Worm (Caenorhabditis elegans) whole organism, L1 larva: Measurements from ENCODE around the gene cyp-33C2.

ENCODE experiments used
- C04F5.9 ChIP-seq: sonication (generic microtip); optimal IDR thresholded peaks from 2 replicates; lab custom pipeline; 2016; ENCODE audit warnings: missing genetic modification characterization, missing compliant biosample characterization
- C16A3.4 ChIP-seq: fragments of 150-350 bp; optimal IDR thresholded peaks from 2 replicates; lab custom pipeline; 2014; ENCODE audit warnings: missing biosample characterization, missing genetic modification characterization
- F16B12.6 ChIP-seq: fragments of 150-350 bp; optimal IDR thresholded peaks from 2 replicates; lab custom pipeline; 2014; ENCODE audit warnings: missing biosample characterization, missing genetic modification characterization
- Y116A8C.19 ChIP-seq: sonication (generic microtip); optimal IDR thresholded peaks from 2 replicates; lab custom pipeline; 2016; ENCODE audit warnings: missing compliant biosample characterization, missing genetic modification characterization, borderline replicate concordance
- aha-1 ChIP-seq: fragments of 150-350 bp; optimal IDR thresholded peaks from 2 replicates; lab custom pipeline; 2014; ENCODE audit warnings: missing biosample characterization, missing genetic modification characterization
- aly-2 ChIP-seq: fragments of 150-350 bp; optimal IDR thresholded peaks from 2 replicates; lab custom pipeline; 2014; ENCODE audit warnings: missing biosample characterization, missing genetic modification characterization
- ceh-63 ChIP-seq: fragments of 200-800 bp; sonication (Bioruptor generic); optimal IDR thresholded peaks from 2 replicates; lab custom pipeline; 2018; ENCODE audit warnings: mild to moderate bottlenecking, missing genetic modification characterization, missing compliant biosample characterization
- ceh-82 ChIP-seq, 3 experiments: fragments of 150-350 bp in 1 of 3; sonication (generic microtip) in 2 of 3; optimal IDR thresholded peaks; 2 replicates each; lab custom pipeline; 2014 to 2017; ENCODE audit warnings: missing biosample characterization in 3 of 3, missing genetic modification characterization in 3 of 3
- ceh-88 ChIP-seq: fragments of 200-800 bp; sonication (Bioruptor generic); IDR thresholded peaks from 2 replicates; pipeline ENCODE4 v1.3.6; 2022; ENCODE audit warnings: missing genetic modification characterization, missing compliant biosample characterization
- ces-1 ChIP-seq: fragments of 150-350 bp; optimal IDR thresholded peaks from 2 replicates; lab custom pipeline; 2014; ENCODE audit warnings: missing biosample characterization, missing genetic modification reagents, missing genetic modification characterization
- dpl-1 ChIP-seq, 3 experiments: fragments of 150-350 bp in 2 of 3; sonication (generic microtip) in 1 of 3; optimal IDR thresholded peaks; 2 replicates each; lab custom pipeline; 2014 to 2017; ENCODE audit warnings: missing biosample characterization in 3 of 3, missing genetic modification characterization in 3 of 3, missing genetic modification reagents in 3 of 3
- dsc-1 ChIP-seq: sonication (generic microtip); optimal IDR thresholded peaks from 2 replicates; lab custom pipeline; 2016; ENCODE audit warnings: mild to moderate bottlenecking, missing genetic modification characterization, missing compliant biosample characterization
- efl-1 ChIP-seq, 4 experiments: fragments of 150-350 bp; optimal IDR thresholded peaks in 3 of 4; peaks in 1 of 4; 1 replicate in 1 of 4; 2 replicates in 3 of 4; lab custom pipeline; 2014; ENCODE audit warnings: missing biosample characterization in 2 of 4, missing genetic modification characterization in 2 of 4, missing genetic modification reagents in 2 of 4
- efl-3 ChIP-seq: fragments of 200-800 bp; sonication (Bioruptor generic); optimal IDR thresholded peaks from 2 replicates; lab custom pipeline; 2018; ENCODE audit warnings: mild to moderate bottlenecking, missing genetic modification characterization, missing compliant biosample characterization
- egl-13 ChIP-seq: sonication (generic microtip); optimal IDR thresholded peaks from 2 replicates; lab custom pipeline; 2016; ENCODE audit warnings: missing genotype, missing genetic modification reagents, missing genetic modification characterization, missing compliant biosample characterization
- egl-27 ChIP-seq, 2 experiments: fragments of 150-350 bp in 1 of 2; sonication (generic microtip); optimal IDR thresholded peaks; 3 replicates each; lab custom pipeline; 2017 to 2018; ENCODE audit warnings: missing biosample characterization in 2 of 2, missing genetic modification characterization in 2 of 2, missing genetic modification reagents in 2 of 2
- elt-2 ChIP-seq: sonication (generic microtip); optimal IDR thresholded peaks from 2 replicates; lab custom pipeline; 2016; ENCODE audit warnings: missing genetic modification characterization, mild to moderate bottlenecking, inconsistent platforms, missing compliant biosample characterization, missing genetic modification reagents
- fkh-4 ChIP-seq: sonication (generic microtip); optimal IDR thresholded peaks from 2 replicates; lab custom pipeline; 2016; ENCODE audit warnings: missing compliant biosample characterization, missing genetic modification characterization, borderline replicate concordance
- fkh-8 ChIP-seq: sonication (generic microtip); optimal IDR thresholded peaks from 2 replicates; lab custom pipeline; 2016; ENCODE audit warnings: mild to moderate bottlenecking, missing genetic modification characterization, missing compliant biosample characterization
- hlh-17 ChIP-seq: fragments of 200-800 bp; sonication (Bioruptor generic); optimal IDR thresholded peaks from 2 replicates; lab custom pipeline; 2018; ENCODE audit warnings: missing genetic modification characterization, mild to moderate bottlenecking, missing compliant biosample characterization, moderate library complexity, borderline replicate concordance
- hlh-4 ChIP-seq: sonication (generic microtip); optimal IDR thresholded peaks from 2 replicates; lab custom pipeline; 2016; ENCODE audit warnings: mild to moderate bottlenecking, missing genetic modification characterization, missing compliant biosample characterization
- hpl-2 ChIP-seq: fragments of 150-350 bp; optimal IDR thresholded peaks from 2 replicates; lab custom pipeline; 2014; ENCODE audit warnings: missing biosample characterization, missing genetic modification reagents, missing genetic modification characterization
- isw-1 ChIP-seq: fragments of 200-800 bp; sonication (Bioruptor generic); IDR thresholded peaks from 2 replicates; pipeline ENCODE4 v1.3.6; 2022; ENCODE audit warnings: missing genetic modification characterization, missing compliant biosample characterization
- lin-35 ChIP-seq, 2 experiments: fragments of 150-350 bp; optimal IDR thresholded peaks; 2 replicates each; lab custom pipeline; 2014; ENCODE audit warnings: missing biosample characterization in 2 of 2, missing genetic modification characterization in 2 of 2, missing genetic modification reagents in 2 of 2
- lsy-2 ChIP-seq, 2 experiments: fragments of 150-350 bp; optimal IDR thresholded peaks; 2 replicates each; lab custom pipeline; 2014; ENCODE audit warnings: missing biosample characterization in 2 of 2, missing genetic modification characterization in 2 of 2
- mab-9 ChIP-seq: fragments of 200-800 bp; sonication (Bioruptor generic); IDR thresholded peaks from 2 replicates; pipeline ENCODE4 v1.3.6; 2022; ENCODE audit warnings: missing genetic modification reagents, missing genetic modification characterization, missing compliant biosample characterization
- mdl-1 ChIP-seq, 2 experiments: fragments of 150-350 bp; optimal IDR thresholded peaks; 2 replicates each; lab custom pipeline; 2014 to 2017; ENCODE audit warnings: missing biosample characterization in 2 of 2, missing genetic modification characterization in 2 of 2, inconsistent platforms in 1 of 2
- nhr-11 ChIP-seq: fragments of 150-350 bp; optimal IDR thresholded peaks from 2 replicates; lab custom pipeline; 2014; ENCODE audit warnings: missing biosample characterization, missing genetic modification characterization
- nhr-20 ChIP-seq: sonication (generic microtip); optimal IDR thresholded peaks from 2 replicates; lab custom pipeline; 2016; ENCODE audit warnings: mild to moderate bottlenecking, missing genetic modification characterization, missing compliant biosample characterization
- nhr-237 ChIP-seq: fragments of 150-350 bp; optimal IDR thresholded peaks from 2 replicates; lab custom pipeline; 2014; ENCODE audit warnings: missing biosample characterization, missing genetic modification characterization
- nhr-71 ChIP-seq: sonication (generic microtip); optimal IDR thresholded peaks from 2 replicates; lab custom pipeline; 2016; ENCODE audit warnings: mild to moderate bottlenecking, missing genetic modification characterization, moderate library complexity, missing compliant biosample characterization
- nhr-76 ChIP-seq: sonication (generic microtip); optimal IDR thresholded peaks from 2 replicates; lab custom pipeline; 2017; ENCODE audit warnings: missing biosample characterization, missing genetic modification characterization
- nhr-84 ChIP-seq: sonication (generic microtip); optimal IDR thresholded peaks from 2 replicates; lab custom pipeline; 2017; ENCODE audit warnings: missing biosample characterization, missing genetic modification characterization
- nhr-90 ChIP-seq: sonication (generic microtip); optimal IDR thresholded peaks from 2 replicates; lab custom pipeline; 2016; ENCODE audit warnings: mild to moderate bottlenecking, missing genetic modification characterization, missing compliant biosample characterization; ENCODE audit not compliant: poor library complexity
- pax-3 ChIP-seq: fragments of 200-800 bp; sonication (Bioruptor generic); optimal IDR thresholded peaks from 2 replicates; lab custom pipeline; 2018; ENCODE audit warnings: mild to moderate bottlenecking, missing genetic modification characterization, moderate library complexity, missing compliant biosample characterization
- pqm-1 ChIP-seq: sonication (generic microtip); optimal IDR thresholded peaks from 3 replicates; lab custom pipeline; 2017; ENCODE audit warnings: missing biosample characterization, missing genetic modification characterization
- rnt-1 ChIP-seq: sonication (generic microtip); optimal IDR thresholded peaks from 2 replicates; lab custom pipeline; 2016; ENCODE audit warnings: mild to moderate bottlenecking, missing genetic modification characterization, moderate library complexity, missing compliant biosample characterization
- snpc-4 ChIP-seq: fragments of 150-350 bp; optimal IDR thresholded peaks from 2 replicates; lab custom pipeline; 2014; ENCODE audit warnings: missing biosample characterization, missing genetic modification characterization
- sox-4 ChIP-seq: sonication (generic microtip); optimal IDR thresholded peaks from 2 replicates; lab custom pipeline; 2016; ENCODE audit warnings: missing genetic modification characterization, missing compliant biosample characterization
- swsn-7 ChIP-seq: sonication (generic microtip); optimal IDR thresholded peaks from 2 replicates; lab custom pipeline; 2016; ENCODE audit warnings: missing genetic modification characterization, missing compliant biosample characterization
- unc-86 ChIP-seq: sonication (generic microtip); optimal IDR thresholded peaks from 2 replicates; lab custom pipeline; 2016; ENCODE audit warnings: missing genetic modification characterization, missing compliant biosample characterization
- xbp-1 ChIP-seq: sonication (generic microtip); optimal IDR thresholded peaks from 2 replicates; lab custom pipeline; 2016; ENCODE audit warnings: missing genetic modification characterization, missing compliant biosample characterization
- ztf-11 ChIP-seq, 2 experiments: sonication (generic microtip); optimal IDR thresholded peaks; 2 replicates each; lab custom pipeline; 2016 to 2017; ENCODE audit warnings: missing genetic modification characterization in 2 of 2, missing biosample characterization in 1 of 2, missing compliant biosample characterization in 1 of 2

cyp-33C2 gene

ce11 chrV:2204080-2204479 lies 20.8 kb downstream of the cyp-33C2 start, which contains the start of gene cyp-33C12:
TSS of gene cyp-33C12 (minus strand) at chrV:2204400.
- TF ChIP-seq hlh-4 (tag; lab: Kevin White, UChicago) (no peak), dpl-1 (GFP tag; optimal IDR thresholded peaks at IDR 0.05; lab: Kevin White, UChicago) (no peak), fkh-4 (tag; lab: Kevin White, UChicago) (peak; percentile 71), dsc-1 (tag; lab: Kevin White, UChicago) (peak; percentile 91), elt-2 (tag; lab: Kevin White, UChicago) (no peak)

- no peak for TF ChIP-seq ceh-88 (GFP tag; lab: Robert Waterston, UW)
- no peak for TF ChIP-seq ces-1 (GFP tag; lab: Kevin White, UChicago)
- TF ChIP-seq ztf-11 (tag; optimal IDR thresholded peaks at IDR 0.05; lab: Kevin White, UChicago) = no peak
- no peak for TF ChIP-seq ceh-63 (GFP tag; lab: Kevin White, UChicago)
- no peak for TF ChIP-seq nhr-11 (tag; lab: Kevin White, UChicago)
- no peak for TF ChIP-seq unc-86 (tag; lab: Kevin White, UChicago)
- TF ChIP-seq fkh-8 (tag; lab: Kevin White, UChicago) = no peak
- TF ChIP-seq hpl-2 (GFP tag; lab: Kevin White, UChicago) = no peak
- TF ChIP-seq egl-27 (tag; optimal IDR thresholded peaks at IDR 0.05; lab: Kevin White, UChicago) = no peak
- TF ChIP-seq isw-1 (GFP tag; lab: Robert Waterston, UW) = no peak
- TF ChIP-seq nhr-71 (tag; lab: Kevin White, UChicago) = no peak
- TF ChIP-seq egl-13 = no peak
- TF ChIP-seq pax-3 = no peak
- TF ChIP-seq efl-3 (GFP tag; lab: Kevin White, UChicago) = no peak
- TF ChIP-seq mab-9 (GFP tag; lab: Robert Waterston, UW) = no peak
- TF ChIP-seq efl-1 (optimal IDR thresholded peaks at IDR 0.05; lab: Kevin White, UChicago) = no peak
- no peak for TF ChIP-seq efl-1 (GFP tag; optimal IDR thresholded peaks at IDR 0.05 in 1 of 2; lab: Kevin White, UChicago)
- no peak for TF ChIP-seq nhr-90 (tag; lab: Kevin White, UChicago)
- TF ChIP-seq aha-1 (tag; lab: Kevin White, UChicago) = no peak
Observed at ce11 chrV:2206181-2206580, 22.9 kb downstream of the cyp-33C2 start, which contains the start of gene srt-40. TSS of gene srt-40 (minus strand) at chrV:2206281.

DNA sequence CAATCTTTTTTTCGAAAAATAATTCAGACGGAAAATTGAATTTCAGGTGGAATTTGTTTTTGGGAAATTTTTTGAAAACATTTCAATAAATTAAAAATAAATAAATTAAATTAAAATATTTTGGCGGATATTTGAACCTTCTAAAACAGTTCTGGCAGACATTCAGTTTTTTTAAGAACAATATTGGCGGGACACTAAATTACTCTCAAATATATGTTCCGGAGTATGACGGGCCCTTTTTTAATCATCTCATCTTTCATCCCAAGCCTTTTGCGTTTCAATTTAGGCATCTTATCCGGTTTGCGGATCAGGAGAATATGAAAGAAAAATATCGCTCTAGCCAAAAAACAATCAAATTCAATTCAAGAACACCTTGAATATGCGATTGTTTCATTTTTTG lies 23.5 kb downstream of the cyp-33C2 start, which contains the start of gene svh-11:
Gene svh-11 (plus strand): TSS at position 301 of the 400 bp plus-strand sequence.
- TF ChIP-seq nhr-84 (tag; lab: Kevin White, UChicago) (no peak), snpc-4 (no peak), Y116A8C.19 (no peak)

DNA sequence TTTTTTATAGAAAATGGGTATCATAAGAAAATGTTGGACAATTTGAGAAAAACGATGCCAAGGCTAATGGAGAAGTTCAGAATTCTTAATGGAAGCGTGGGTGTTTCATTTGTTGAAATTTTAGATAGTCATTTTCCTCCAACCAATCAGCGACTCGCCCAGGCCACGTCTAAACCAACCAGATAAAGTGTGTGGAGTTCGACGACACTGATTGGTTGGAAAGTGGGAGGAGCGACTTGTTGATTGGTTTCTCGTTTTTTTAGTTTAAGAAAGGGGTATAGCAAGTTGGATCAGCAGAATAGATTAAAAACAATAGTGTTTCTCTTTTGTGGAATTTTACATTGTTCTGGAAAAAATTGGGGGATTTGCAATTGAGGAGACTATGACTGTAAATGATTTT lies 24.2 kb downstream of the cyp-33C2 start:
- TF ChIP-seq pqm-1 (no peak), aly-2 (tag; lab: Kevin White, UChicago) (no peak)

DNA sequence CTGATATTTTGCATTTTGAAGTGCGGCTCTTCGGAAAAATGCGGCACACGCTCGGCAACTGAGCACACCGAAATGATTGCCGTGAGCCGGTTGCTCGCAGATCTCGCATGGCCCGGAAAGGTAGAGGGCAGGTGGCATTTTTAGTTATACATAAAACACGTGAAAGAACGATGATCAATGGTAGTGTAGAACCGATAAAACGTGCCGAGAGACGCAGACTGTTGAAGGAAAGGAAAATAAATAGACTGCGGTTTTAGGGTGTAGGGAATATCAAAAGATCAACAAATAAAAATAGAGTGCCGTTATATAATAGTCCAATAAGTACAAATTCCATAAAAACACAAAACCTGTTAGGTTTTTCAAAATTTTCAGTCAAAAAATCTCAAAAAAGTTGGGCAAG lies 28.6 kb downstream of the cyp-33C2 start, which contains the start of gene nhr-133:
Gene nhr-133 (minus strand): TSS at position 183 of the 400 bp plus-strand sequence.
- peak; percentile 9 for TF ChIP-seq elt-2 (tag; lab: Kevin White, UChicago)
- TF ChIP-seq snpc-4 = no peak
- peak in 2 of 3 experiments; percentile 2 to 8 for TF ChIP-seq dpl-1 (GFP tag; optimal IDR thresholded peaks at IDR 0.05; lab: Kevin White, UChicago)
- TF ChIP-seq nhr-20 (tag; lab: Kevin White, UChicago) = peak; percentile 73
- no peak for TF ChIP-seq unc-86 (tag; lab: Kevin White, UChicago)
- no peak for TF ChIP-seq ceh-63 (GFP tag; lab: Kevin White, UChicago)
- TF ChIP-seq lin-35 (GFP tag; optimal IDR thresholded peaks at IDR 0.05; lab: Kevin White, UChicago) = peak in 1 of 2 experiments; percentile 45
- no peak for TF ChIP-seq swsn-7 (tag; lab: Kevin White, UChicago)
- TF ChIP-seq xbp-1 (tag; lab: Kevin White, UChicago) = no peak
- TF ChIP-seq isw-1 (GFP tag; lab: Robert Waterston, UW) = no peak
- TF ChIP-seq nhr-71 (tag; lab: Kevin White, UChicago) = no peak
- TF ChIP-seq lsy-2 (tag; optimal IDR thresholded peaks at IDR 0.05; lab: Kevin White, UChicago) = no peak
- no peak for TF ChIP-seq egl-13
- no peak for TF ChIP-seq F16B12.6 (tag; lab: Kevin White, UChicago)
- no peak for TF ChIP-seq ceh-82 (tag; optimal IDR thresholded peaks at IDR 0.05; lab: Kevin White, UChicago)
- no peak for TF ChIP-seq C16A3.4 (tag; lab: Kevin White, UChicago)
- no peak for TF ChIP-seq rnt-1 (tag; lab: Kevin White, UChicago)
- no peak for TF ChIP-seq hlh-17 (GFP tag; lab: Kevin White, UChicago)
- no peak for TF ChIP-seq nhr-237 (tag; lab: Kevin White, UChicago)
- no peak for TF ChIP-seq C04F5.9 (tag; lab: Kevin White, UChicago)
- no peak for TF ChIP-seq pax-3
- TF ChIP-seq sox-4 (tag; lab: Kevin White, UChicago) = no peak
- no peak for TF ChIP-seq ceh-88 (GFP tag; lab: Robert Waterston, UW)
- no peak for TF ChIP-seq fkh-8 (tag; lab: Kevin White, UChicago)
- peak in 1 of 2 experiments; percentile 62 for TF ChIP-seq mdl-1 (tag; optimal IDR thresholded peaks at IDR 0.05; lab: Kevin White, UChicago)
- TF ChIP-seq nhr-76 (tag; lab: Kevin White, UChicago) = no peak
- TF ChIP-seq mab-9 (GFP tag; lab: Robert Waterston, UW) = no peak
